Fruit fly (Drosophila melanogaster) whole organism, wandering third instar larva: ENCODE results near the gene lush.

Experiments
- Abd-B ChIP-seq: fragments of >200 bp; optimal IDR thresholded peaks from 2 replicates; lab custom pipeline; 2017; ENCODE audit warnings: missing biosample characterization, missing genetic modification characterization
- CG32264 ChIP-seq: fragments of 200-800 bp; sonication (Bioruptor generic); optimal IDR thresholded peaks from 2 replicates; lab custom pipeline; 2016; ENCODE audit warnings: missing biosample characterization, missing genetic modification characterization
- CG9705 ChIP-seq: fragments of 200-800 bp; sonication (Bioruptor generic); optimal IDR thresholded peaks from 2 replicates; lab custom pipeline; 2018; ENCODE audit warnings: missing biosample characterization, mild to moderate bottlenecking, missing genetic modification characterization
- CrebA ChIP-seq: fragments of 200-800 bp; sonication (Bioruptor generic); optimal IDR thresholded peaks from 2 replicates; lab custom pipeline; 2016; ENCODE audit warnings: missing biosample characterization, mild to moderate bottlenecking, missing genetic modification characterization, borderline replicate concordance
- Dfd ChIP-seq: fragments of >200 bp; optimal IDR thresholded peaks from 2 replicates; lab custom pipeline; 2017; ENCODE audit warnings: missing biosample characterization, missing genetic modification characterization
- Dif ChIP-seq: fragments of 200-275, 200-300 bp; sonication (Bioruptor generic); optimal IDR thresholded peaks from 2 replicates; lab custom pipeline; 2018; ENCODE audit warnings: missing biosample characterization, missing genetic modification characterization; ENCODE audit not compliant: partially characterized antibody
- GATAd ChIP-seq: sonication (Bioruptor generic); optimal IDR thresholded peaks from 2 replicates; lab custom pipeline; 2016; ENCODE audit warnings: missing biosample characterization, missing genetic modification characterization
- HLH106 ChIP-seq: fragments of 200-800 bp; optimal IDR thresholded peaks from 3 replicates; lab custom pipeline; 2019; ENCODE audit warnings: missing biosample characterization, mild to moderate bottlenecking, missing genetic modification characterization, moderate library complexity
- Hnf4 ChIP-seq: fragments of 200-800 bp; sonication (Bioruptor generic); optimal IDR thresholded peaks from 2 replicates; lab custom pipeline; 2016; ENCODE audit warnings: missing biosample characterization, mild to moderate bottlenecking, missing genetic modification characterization
- Hr78 ChIP-seq: fragments of >200 bp; optimal IDR thresholded peaks from 2 replicates; lab custom pipeline; 2017; ENCODE audit warnings: missing biosample characterization, missing genetic modification characterization
- Hr83 ChIP-seq: fragments of 200-300 bp; sonication (Bioruptor generic); optimal IDR thresholded peaks from 2 replicates; lab custom pipeline; 2016; ENCODE audit warnings: missing biosample characterization, mild to moderate bottlenecking, missing genetic modification characterization, moderate library complexity; ENCODE audit not compliant: poor library complexity, severe bottlenecking
- Jra ChIP-seq: sonication (Bioruptor generic); optimal IDR thresholded peaks from 2 replicates; lab custom pipeline; 2016; ENCODE audit warnings: missing biosample characterization, missing genetic modification characterization
- Mio ChIP-seq: sonication (Bioruptor generic); optimal IDR thresholded peaks from 2 replicates; lab custom pipeline; 2016; ENCODE audit warnings: missing biosample characterization, missing genetic modification characterization
- Myc ChIP-seq: fragments of >200 bp; optimal IDR thresholded peaks from 2 replicates; lab custom pipeline; 2017
- N ChIP-seq: fragments of >200 bp; optimal IDR thresholded peaks from 2 replicates; lab custom pipeline; 2018; ENCODE audit warnings: missing biosample characterization, missing external identifiers, missing genetic modification characterization
- OdsH ChIP-seq: fragments of 200-800 bp; sonication (Bioruptor generic); optimal IDR thresholded peaks from 2 replicates; lab custom pipeline; 2016; ENCODE audit warnings: missing biosample characterization, mild to moderate bottlenecking, missing genetic modification characterization
- Rel ChIP-seq, 2 experiments: fragments of 200-800 bp; sonication (Bioruptor generic) in 1 of 2; optimal IDR thresholded peaks; 2 replicates in 1 of 2; 3 replicates in 1 of 2; lab custom pipeline; 2016 to 2019; ENCODE audit warnings: mild to moderate bottlenecking in 2 of 2, missing biosample characterization in 2 of 2, missing genetic modification characterization in 2 of 2, moderate library complexity in 1 of 2
- Sp1 ChIP-seq: fragments of 200-800 bp; sonication (Bioruptor generic); optimal IDR thresholded peaks from 3 replicates; lab custom pipeline; 2019; ENCODE audit warnings: missing biosample characterization, mild to moderate bottlenecking, missing genetic modification characterization, moderate library complexity
- Vsx2 ChIP-seq: fragments of 200-300, 225-300 bp; sonication (Bioruptor generic); optimal IDR thresholded peaks from 2 replicates; lab custom pipeline; 2018; ENCODE audit warnings: missing biosample characterization, missing genetic modification characterization; ENCODE audit not compliant: partially characterized antibody
- br ChIP-seq: fragments of 200-800 bp; sonication (Bioruptor generic); optimal IDR thresholded peaks from 2 replicates; lab custom pipeline; 2016; ENCODE audit warnings: missing biosample characterization, missing genetic modification characterization
- brk ChIP-seq: fragments of 200-800 bp; sonication (Bioruptor generic); optimal IDR thresholded peaks from 2 replicates; lab custom pipeline; 2016; ENCODE audit warnings: missing biosample characterization, mild to moderate bottlenecking, missing genetic modification characterization
- dl ChIP-seq, 2 experiments: fragments of 175-275, 200-275 bp in 1 of 2; fragments of 200-275 bp in 1 of 2; sonication (Bioruptor generic); optimal IDR thresholded peaks; lab custom pipeline; 2018; ENCODE audit warnings: mild to moderate bottlenecking in 2 of 2, missing biosample characterization in 2 of 2, missing genetic modification characterization in 2 of 2, moderate library complexity in 2 of 2; ENCODE audit not compliant: partially characterized antibody in 2 of 2, insufficient read depth in 1 of 2
- dmrt93B ChIP-seq: fragments of 200-800 bp; sonication (Bioruptor generic); optimal IDR thresholded peaks from 2 replicates; lab custom pipeline; 2018; ENCODE audit warnings: missing biosample characterization, mild to moderate bottlenecking, missing genetic modification characterization
- dsf ChIP-seq: sonication (Bioruptor generic); optimal IDR thresholded peaks from 2 replicates; lab custom pipeline; 2016; ENCODE audit warnings: missing biosample characterization, missing genetic modification characterization, borderline replicate concordance
- ey ChIP-seq: fragments of 200-800 bp; sonication (Bioruptor generic); optimal IDR thresholded peaks from 2 replicates; lab custom pipeline; 2016; ENCODE audit warnings: missing biosample characterization, missing genetic modification characterization
- foxo ChIP-seq, 2 experiments: fragments of 200-800 bp; sonication (Bioruptor generic); optimal IDR thresholded peaks; 2 replicates in 1 of 2; 3 replicates in 1 of 2; lab custom pipeline; 2016 to 2017; ENCODE audit warnings: missing biosample characterization in 2 of 2, missing genetic modification characterization in 2 of 2
- fru ChIP-seq: fragments of 200-800 bp; sonication (Bioruptor generic); optimal IDR thresholded peaks from 3 replicates; lab custom pipeline; 2016; ENCODE audit warnings: missing biosample characterization, mild to moderate bottlenecking, missing genetic modification characterization
- h ChIP-seq: fragments of 200-800 bp; sonication (Bioruptor generic); optimal IDR thresholded peaks from 3 replicates; lab custom pipeline; 2016; ENCODE audit warnings: missing biosample characterization, mild to moderate bottlenecking, missing genetic modification characterization
- jim ChIP-seq: fragments of 175-275, 200-325 bp; sonication (Bioruptor generic); optimal IDR thresholded peaks from 2 replicates; lab custom pipeline; 2016; ENCODE audit warnings: missing biosample characterization, mild to moderate bottlenecking, missing genetic modification characterization
- lola ChIP-seq: fragments of >200 bp; optimal IDR thresholded peaks from 2 replicates; lab custom pipeline; 2017; ENCODE audit warnings: missing biosample characterization, missing genetic modification characterization
- pan ChIP-seq: fragments of >200 bp; optimal IDR thresholded peaks from 2 replicates; lab custom pipeline; 2017
- psq ChIP-seq: fragments of 200-800 bp; sonication (Bioruptor generic); optimal IDR thresholded peaks from 3 replicates; lab custom pipeline; 2017; ENCODE audit warnings: missing biosample characterization, mild to moderate bottlenecking, missing genetic modification characterization, moderate library complexity
- rgr ChIP-seq: fragments of 200-800 bp; sonication (Bioruptor generic); optimal IDR thresholded peaks from 3 replicates; lab custom pipeline; 2016; ENCODE audit warnings: missing biosample characterization, mild to moderate bottlenecking, missing genetic modification characterization
- sage ChIP-seq: fragments of 200-800 bp; sonication (Bioruptor generic); optimal IDR thresholded peaks from 2 replicates; lab custom pipeline; 2016; ENCODE audit warnings: missing biosample characterization, mild to moderate bottlenecking, missing genetic modification characterization
- sv ChIP-seq: fragments of 200-800 bp; sonication (Bioruptor generic); optimal IDR thresholded peaks from 3 replicates; lab custom pipeline; 2016; ENCODE audit warnings: missing biosample characterization, missing genetic modification characterization
- tai ChIP-seq: sonication (Bioruptor generic); optimal IDR thresholded peaks from 2 replicates; lab custom pipeline; 2016; ENCODE audit warnings: missing biosample characterization, missing genetic modification characterization
- usp ChIP-seq: fragments of >200 bp; optimal IDR thresholded peaks from 2 replicates; lab custom pipeline; 2017; ENCODE audit warnings: missing biosample characterization, missing genetic modification characterization
- woc ChIP-seq: sonication (Bioruptor generic); optimal IDR thresholded peaks from 2 replicates; lab custom pipeline; 2016; ENCODE audit warnings: missing biosample characterization, mild to moderate bottlenecking, missing genetic modification characterization

Gene lush

dm6 chr3L:19601413-19601812, 4.5 kb downstream of the lush start, which contains the start of gene CG9368:
TSS of gene CG9368 (plus strand) at chr3L:19601633.
- no peak for TF ChIP-seq Hr83
- TF ChIP-seq sv (GFP tag; lab: Kevin White, UChicago) = no peak
- TF ChIP-seq Mio (GFP tag; lab: Kevin White, UChicago) = no peak
- no peak for TF ChIP-seq Sp1 (GFP tag; lab: Kevin White, UChicago)
- no peak for TF ChIP-seq HLH106 (tag; lab: Kevin White, UChicago)
- TF ChIP-seq fru (GFP tag; lab: Kevin White, UChicago) = no peak
- no peak for TF ChIP-seq CG32264 (GFP tag; lab: Kevin White, UChicago)

- no peak for TF ChIP-seq tai (GFP tag; lab: Kevin White, UChicago)
- no peak for TF ChIP-seq br
- no peak for TF ChIP-seq Dif (GFP tag; lab: Kevin White, UChicago)
- peak; percentile 88 for TF ChIP-seq Myc (lab: Kevin White, UChicago)
- TF ChIP-seq dmrt93B (GFP tag; lab: Kevin White, UChicago) = no peak
- no peak for TF ChIP-seq Sp1 (GFP tag; lab: Kevin White, UChicago)
- no peak for TF ChIP-seq Rel (GFP tag; optimal IDR thresholded peaks at IDR 0.05; lab: Kevin White, UChicago)
- peak; percentile 45 for TF ChIP-seq Rel (tag; optimal IDR thresholded peaks at IDR 0.05; lab: Kevin White, UChicago)
- TF ChIP-seq pan (lab: Kevin White, UChicago) = no peak
Measured at dm6 chr3L:19598369-19599148, 7.3 kb downstream of the lush start, which contains the start of the genes ash1 and Taf6. TSS of gene ash1 (minus strand) at chr3L:19598755. TSS of gene Taf6 (plus strand) at chr3L:19599088.

dm6 chr3L:19590422-19590821, 15.5 kb downstream of the lush start, which contains the start of gene CG14100:
TSS of gene CG14100 (minus strand) at chr3L:19590524.
- peak; percentile 100 for TF ChIP-seq foxo (GFP tag; optimal IDR thresholded peaks at IDR 0.05; lab: Kevin White, UChicago)
- TF ChIP-seq pan (lab: Kevin White, UChicago) = no peak
- TF ChIP-seq Dif (GFP tag; lab: Kevin White, UChicago) = no peak
- peak; percentile 100 for TF ChIP-seq GATAd (GFP tag; lab: Kevin White, UChicago)
- no peak for TF ChIP-seq tai (GFP tag; lab: Kevin White, UChicago)
- peak; percentile 100 for TF ChIP-seq psq
- no peak for TF ChIP-seq lola (GFP tag; lab: Kevin White, UChicago)
- no peak for TF ChIP-seq N (GFP tag; lab: Kevin White, UChicago)
- peak; percentile 100 for TF ChIP-seq br
- peak; percentile 100 for TF ChIP-seq CG9705 (GFP tag; lab: Kevin White, UChicago)
- peak; percentile 100 for TF ChIP-seq ey (GFP tag; lab: Kevin White, UChicago)
- TF ChIP-seq Dfd = peak; percentile 99
- no peak for TF ChIP-seq usp (GFP tag; lab: Kevin White, UChicago)
- TF ChIP-seq Jra = peak; percentile 100
- TF ChIP-seq OdsH (GFP tag; lab: Kevin White, UChicago) = peak; percentile 100
- peak; percentile 99 for TF ChIP-seq dsf (GFP tag; lab: Kevin White, UChicago)
- TF ChIP-seq rgr (GFP tag; lab: Kevin White, UChicago) = peak; percentile 100
- peak; percentile 100 for TF ChIP-seq dmrt93B (GFP tag; lab: Kevin White, UChicago)
- TF ChIP-seq Vsx2 = no peak
- TF ChIP-seq sage (GFP tag; lab: Kevin White, UChicago) = peak; percentile 100
- TF ChIP-seq CrebA = no peak
- TF ChIP-seq Myc (lab: Kevin White, UChicago) = no peak
- no peak for TF ChIP-seq dl (GFP tag; optimal IDR thresholded peaks at IDR 0.05; lab: Kevin White, UChicago; ENCODE audit: insufficient read depth in 1 of 2, partially characterized antibody in 2 of 2)
- TF ChIP-seq Hnf4 (GFP tag; lab: Kevin White, UChicago) = peak; percentile 100
- TF ChIP-seq CG32264 (GFP tag; lab: Kevin White, UChicago) = peak; percentile 100
- no peak for TF ChIP-seq Abd-B (GFP tag; lab: Kevin White, UChicago)
- peak; percentile 100 for TF ChIP-seq jim
- TF ChIP-seq HLH106 (tag; lab: Kevin White, UChicago) = peak; percentile 100
- TF ChIP-seq woc = peak; percentile 100
- TF ChIP-seq Sp1 (GFP tag; lab: Kevin White, UChicago) = peak; percentile 100
- TF ChIP-seq brk (GFP tag; lab: Kevin White, UChicago) = peak; percentile 99
- peak; percentile 98 for TF ChIP-seq Mio (GFP tag; lab: Kevin White, UChicago)
- peak; percentile 100 for TF ChIP-seq sv (GFP tag; lab: Kevin White, UChicago)
- no peak for TF ChIP-seq Hr78 (GFP tag; lab: Kevin White, UChicago)
- peak; percentile 99 for TF ChIP-seq Rel (GFP tag; optimal IDR thresholded peaks at IDR 0.05; lab: Kevin White, UChicago)
- TF ChIP-seq Rel (tag; optimal IDR thresholded peaks at IDR 0.05; lab: Kevin White, UChicago) = peak; percentile 98
- peak; percentile 100 for TF ChIP-seq h (GFP tag; lab: Kevin White, UChicago)
- TF ChIP-seq Hr83 = peak; percentile 100
- TF ChIP-seq fru (GFP tag; lab: Kevin White, UChicago) = peak; percentile 100
